Worm (Caenorhabditis elegans): Measurements from ENCODE around the gene mboa-2.

Gene mboa-2

ce11 chrV:11146958-11147779 is 24.9 kb upstream of the mboa-2 start, which contains the start of the genes T19C4.24 and nlp-33 (continued):
- TF ChIP-seq Y55F3AM.14 (GFP tag; optimal IDR thresholded peaks at IDR 0.05) (no peak), C34F6.9 (tag; optimal IDR thresholded peaks at IDR 0.05) (no peak), ceh-82 (tag; optimal IDR thresholded peaks at IDR 0.05) (no peak), nhr-129 (tag; optimal IDR thresholded peaks at IDR 0.05) (no peak), mdl-1 (tag; optimal IDR thresholded peaks at IDR 0.05) (no peak), nhr-6 (tag; optimal IDR thresholded peaks at IDR 0.05) (no peak), mbf-1 (tag; optimal IDR thresholded peaks at IDR 0.05) (no peak), alr-1 (tag; optimal IDR thresholded peaks at IDR 0.05) (no peak), blmp-1 (tag; optimal IDR thresholded peaks at IDR 0.05; ENCODE audit: insufficient read depth) (peak; percentile 28), unc-39 (tag; optimal IDR thresholded peaks at IDR 0.05) (no peak), R02D3.7 (tag; optimal IDR thresholded peaks at IDR 0.05) (no peak), nhr-12 (tag; optimal IDR thresholded peaks at IDR 0.05) (no peak), sma-3 (GFP tag; optimal IDR thresholded peaks at IDR 0.05) (peak; percentile 72), ztf-4 (tag; optimal IDR thresholded peaks at IDR 0.05) (no peak), nhr-25 (tag; optimal IDR thresholded peaks at IDR 0.05) (peak; percentile 87), lin-39 (tag; optimal IDR thresholded peaks at IDR 0.05) (no peak), nhr-21 (tag; optimal IDR thresholded peaks at IDR 0.05) (no peak), skn-1 (tag; optimal IDR thresholded peaks at IDR 0.05) (no peak), unc-62 (GFP tag; optimal IDR thresholded peaks at IDR 0.05) (no peak), elt-3 (tag; optimal IDR thresholded peaks at IDR 0.05) (no peak), lsy-2 (tag; optimal IDR thresholded peaks at IDR 0.05) (no peak), nhr-11 (tag; optimal IDR thresholded peaks at IDR 0.05) (no peak), elt-1 (tag; optimal IDR thresholded peaks at IDR 0.05) (no peak), ztf-1 (GFP tag; conservative IDR thresholded peaks at IDR 0.05) (no peak)

DNA sequence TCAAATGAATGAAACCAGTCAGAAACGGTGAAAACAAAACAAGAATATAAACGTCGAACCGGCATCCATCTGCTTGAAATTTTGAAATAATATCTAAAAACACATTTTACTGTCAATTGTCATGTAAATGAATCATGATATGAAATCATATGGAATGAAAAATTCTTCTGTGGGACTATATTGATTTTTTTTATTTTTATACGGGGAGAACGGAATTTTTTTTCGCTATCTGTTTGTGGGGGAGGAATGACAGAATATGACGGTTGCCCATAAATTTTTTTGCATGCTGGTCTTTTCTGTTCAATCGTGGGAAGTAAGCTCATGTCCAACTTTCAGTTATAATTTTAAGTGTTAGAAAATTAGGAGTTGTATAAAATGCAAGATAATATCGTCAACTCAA is 22.4 kb upstream of the mboa-2 start, which contains the start of gene C06H2.7:
TSS of gene C06H2.7 (minus strand) at position 101 of the 400 bp plus-strand sequence.
- no peak for TF ChIP-seq blmp-1 (tag; optimal IDR thresholded peaks at IDR 0.05; ENCODE audit: insufficient read depth)
- TF ChIP-seq ama-1 (optimal IDR thresholded peaks at IDR 0.05), result no peak

- TF ChIP-seq elt-3 (tag; optimal IDR thresholded peaks at IDR 0.05) (no peak), nhr-129 (tag; optimal IDR thresholded peaks at IDR 0.05) (no peak), nhr-21 (tag; optimal IDR thresholded peaks at IDR 0.05) (no peak), nhr-12 (tag; optimal IDR thresholded peaks at IDR 0.05) (no peak), ama-1 (optimal IDR thresholded peaks at IDR 0.05) (no peak), zag-1 (tag; optimal IDR thresholded peaks at IDR 0.05) (no peak), egl-27 (tag; optimal IDR thresholded peaks at IDR 0.05) (no peak), alr-1 (tag; optimal IDR thresholded peaks at IDR 0.05) (no peak), unc-55 (GFP tag; optimal IDR thresholded peaks at IDR 0.05) (no peak), aly-2 (tag; optimal IDR thresholded peaks at IDR 0.05) (no peak), nhr-237 (tag; optimal IDR thresholded peaks at IDR 0.05) (no peak), Y55F3AM.14 (GFP tag; optimal IDR thresholded peaks at IDR 0.05) (no peak), lin-13 (GFP tag; optimal IDR thresholded peaks at IDR 0.05) (no peak), gmeb-1 (tag; optimal IDR thresholded peaks at IDR 0.05) (no peak), sma-9 (GFP tag; optimal IDR thresholded peaks at IDR 0.05) (no peak), sma-9 (tag; optimal IDR thresholded peaks at IDR 0.05) (no peak), ztf-11 (tag; optimal IDR thresholded peaks at IDR 0.05) (no peak)
Observed at ce11 chrV:11141179-11141578, 18.9 kb upstream of the mboa-2 start, which contains the start of gene folt-1. TSS of gene folt-1 (plus strand) at chrV:11141479.

DNA sequence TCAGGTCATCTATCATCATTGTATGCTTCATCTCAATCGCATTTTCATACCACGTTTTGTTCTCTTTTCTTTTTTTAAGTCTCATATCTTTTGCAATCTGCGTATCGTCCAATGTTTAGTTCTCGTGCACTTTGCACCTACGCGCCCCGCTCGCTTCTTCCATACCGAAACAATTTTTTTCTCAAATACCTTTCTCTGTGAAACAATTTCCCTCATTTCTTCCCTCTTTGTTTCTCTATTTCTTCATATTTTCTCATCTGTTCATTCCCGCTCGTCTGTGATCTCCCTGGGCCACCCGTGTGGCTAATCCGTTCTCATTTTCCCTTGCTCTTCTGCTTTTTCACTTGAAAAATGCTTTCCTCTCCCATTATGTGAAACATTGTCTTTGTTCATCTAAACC is 18.0 kb upstream of the mboa-2 start:
- no peak for TF ChIP-seq lin-11 (tag; optimal IDR thresholded peaks at IDR 0.05)
- peak; percentile 66 for TF ChIP-seq sma-9 (GFP tag; optimal IDR thresholded peaks at IDR 0.05)
- no peak for TF ChIP-seq sma-9 (tag; optimal IDR thresholded peaks at IDR 0.05)
- peak; percentile 4 for TF ChIP-seq C34F6.9 (tag; optimal IDR thresholded peaks at IDR 0.05)
- no peak for TF ChIP-seq ZK546.5 (tag; optimal IDR thresholded peaks at IDR 0.05)
- TF ChIP-seq F13H6.1 (tag; optimal IDR thresholded peaks at IDR 0.05), result peak; percentile 53
- TF ChIP-seq nhr-129 (tag; optimal IDR thresholded peaks at IDR 0.05), result peak; percentile 65
- no peak for TF ChIP-seq alr-1 (tag; optimal IDR thresholded peaks at IDR 0.05)
- TF ChIP-seq R02D3.7 (tag; optimal IDR thresholded peaks at IDR 0.05), result no peak
- TF ChIP-seq lsy-2 (tag; optimal IDR thresholded peaks at IDR 0.05), result peak in 1 of 2 experiments; percentile 27
- no peak for TF ChIP-seq nhr-237 (tag; optimal IDR thresholded peaks at IDR 0.05)
- peak; percentile 37 for TF ChIP-seq fos-1 (tag; optimal IDR thresholded peaks at IDR 0.05)
- TF ChIP-seq unc-55 (GFP tag; optimal IDR thresholded peaks at IDR 0.05), result peak; percentile 38
- no peak for TF ChIP-seq zag-1 (tag; optimal IDR thresholded peaks at IDR 0.05)
- TF ChIP-seq elt-3 (tag; optimal IDR thresholded peaks at IDR 0.05), result no peak
- no peak for TF ChIP-seq Y55F3AM.14 (GFP tag; optimal IDR thresholded peaks at IDR 0.05)
- TF ChIP-seq dmd-4 (tag; optimal IDR thresholded peaks at IDR 0.05), result no peak
- TF ChIP-seq nhr-21 (tag; optimal IDR thresholded peaks at IDR 0.05), result no peak

Data from whole organism, L2 larva.